Worm (Caenorhabditis elegans) whole organism, early embryonic: Measurements from ENCODE around the gene T21B10.3.

Experiments
- ceh-36 ChIP-seq: sonication (generic microtip); optimal IDR thresholded peaks from 2 replicates; lab custom pipeline; 2016; ENCODE audit warnings: missing genetic modification characterization, inconsistent platforms, missing compliant biosample characterization
- pes-1 ChIP-seq: fragments of 200-800 bp; sonication (Bioruptor generic); IDR thresholded peaks from 2 replicates; pipeline ENCODE4 v1.3.6; 2022; ENCODE audit warnings: missing genetic modification reagents, missing genetic modification characterization, missing compliant biosample characterization

ce11 chrII:8940362-8940940, 6.3 kb downstream of the T21B10.3 start, which contains the start of the genes set-17 and T21B10.4:
- TF ChIP-seq pes-1 (GFP tag; lab: Robert Waterston, UW) = no peak
- TF ChIP-seq ceh-36 (tag; lab: Kevin White, UChicago) = no peak
